Fruit fly (Drosophila melanogaster) whole organism, wandering third instar larva: ENCODE results near the gene cher.

Experiments used
- Abd-B ChIP-seq: fragments of >200 bp; optimal IDR thresholded peaks from 2 replicates; lab custom pipeline; 2017; ENCODE audit warnings: missing biosample characterization, missing genetic modification characterization
- CG9705 ChIP-seq: fragments of 200-800 bp; sonication (Bioruptor generic); optimal IDR thresholded peaks from 2 replicates; lab custom pipeline; 2018; ENCODE audit warnings: missing biosample characterization, mild to moderate bottlenecking, missing genetic modification characterization
- CrebA ChIP-seq: fragments of 200-800 bp; sonication (Bioruptor generic); optimal IDR thresholded peaks from 2 replicates; lab custom pipeline; 2016; ENCODE audit warnings: missing biosample characterization, mild to moderate bottlenecking, missing genetic modification characterization, borderline replicate concordance
- Dfd ChIP-seq: fragments of >200 bp; optimal IDR thresholded peaks from 2 replicates; lab custom pipeline; 2017; ENCODE audit warnings: missing biosample characterization, missing genetic modification characterization
- GATAd ChIP-seq: sonication (Bioruptor generic); optimal IDR thresholded peaks from 2 replicates; lab custom pipeline; 2016; ENCODE audit warnings: missing biosample characterization, missing genetic modification characterization
- HLH106 ChIP-seq: fragments of 200-800 bp; optimal IDR thresholded peaks from 3 replicates; lab custom pipeline; 2019; ENCODE audit warnings: missing biosample characterization, mild to moderate bottlenecking, missing genetic modification characterization, moderate library complexity
- Hnf4 ChIP-seq: fragments of 200-800 bp; sonication (Bioruptor generic); optimal IDR thresholded peaks from 2 replicates; lab custom pipeline; 2016; ENCODE audit warnings: missing biosample characterization, mild to moderate bottlenecking, missing genetic modification characterization
- Hr78 ChIP-seq: fragments of >200 bp; optimal IDR thresholded peaks from 2 replicates; lab custom pipeline; 2017; ENCODE audit warnings: missing biosample characterization, missing genetic modification characterization
- Hr83 ChIP-seq: fragments of 200-300 bp; sonication (Bioruptor generic); optimal IDR thresholded peaks from 2 replicates; lab custom pipeline; 2016; ENCODE audit warnings: missing biosample characterization, mild to moderate bottlenecking, missing genetic modification characterization, moderate library complexity; ENCODE audit not compliant: poor library complexity, severe bottlenecking
- Mio ChIP-seq: sonication (Bioruptor generic); optimal IDR thresholded peaks from 2 replicates; lab custom pipeline; 2016; ENCODE audit warnings: missing biosample characterization, missing genetic modification characterization
- Myc ChIP-seq: fragments of >200 bp; optimal IDR thresholded peaks from 2 replicates; lab custom pipeline; 2017
- N ChIP-seq: fragments of >200 bp; optimal IDR thresholded peaks from 2 replicates; lab custom pipeline; 2018; ENCODE audit warnings: missing biosample characterization, missing external identifiers, missing genetic modification characterization
- OdsH ChIP-seq: fragments of 200-800 bp; sonication (Bioruptor generic); optimal IDR thresholded peaks from 2 replicates; lab custom pipeline; 2016; ENCODE audit warnings: missing biosample characterization, mild to moderate bottlenecking, missing genetic modification characterization
- Rel ChIP-seq, 2 experiments: fragments of 200-800 bp; sonication (Bioruptor generic) in 1 of 2; optimal IDR thresholded peaks; 2 replicates in 1 of 2; 3 replicates in 1 of 2; lab custom pipeline; 2016 to 2019; ENCODE audit warnings: mild to moderate bottlenecking in 2 of 2, missing biosample characterization in 2 of 2, missing genetic modification characterization in 2 of 2, moderate library complexity in 1 of 2
- Sp1 ChIP-seq: fragments of 200-800 bp; sonication (Bioruptor generic); optimal IDR thresholded peaks from 3 replicates; lab custom pipeline; 2019; ENCODE audit warnings: missing biosample characterization, mild to moderate bottlenecking, missing genetic modification characterization, moderate library complexity
- Vsx2 ChIP-seq: fragments of 200-300, 225-300 bp; sonication (Bioruptor generic); optimal IDR thresholded peaks from 2 replicates; lab custom pipeline; 2018; ENCODE audit warnings: missing biosample characterization, missing genetic modification characterization; ENCODE audit not compliant: partially characterized antibody
- br ChIP-seq: fragments of 200-800 bp; sonication (Bioruptor generic); optimal IDR thresholded peaks from 2 replicates; lab custom pipeline; 2016; ENCODE audit warnings: missing biosample characterization, missing genetic modification characterization
- dl ChIP-seq, 2 experiments: fragments of 175-275, 200-275 bp in 1 of 2; fragments of 200-275 bp in 1 of 2; sonication (Bioruptor generic); optimal IDR thresholded peaks; lab custom pipeline; 2018; ENCODE audit warnings: mild to moderate bottlenecking in 2 of 2, missing biosample characterization in 2 of 2, missing genetic modification characterization in 2 of 2, moderate library complexity in 2 of 2; ENCODE audit not compliant: partially characterized antibody in 2 of 2, insufficient read depth in 1 of 2
- dmrt93B ChIP-seq: fragments of 200-800 bp; sonication (Bioruptor generic); optimal IDR thresholded peaks from 2 replicates; lab custom pipeline; 2018; ENCODE audit warnings: missing biosample characterization, mild to moderate bottlenecking, missing genetic modification characterization
- dsf ChIP-seq: sonication (Bioruptor generic); optimal IDR thresholded peaks from 2 replicates; lab custom pipeline; 2016; ENCODE audit warnings: missing biosample characterization, missing genetic modification characterization, borderline replicate concordance
- ey ChIP-seq: fragments of 200-800 bp; sonication (Bioruptor generic); optimal IDR thresholded peaks from 2 replicates; lab custom pipeline; 2016; ENCODE audit warnings: missing biosample characterization, missing genetic modification characterization
- foxo ChIP-seq, 2 experiments: fragments of 200-800 bp; sonication (Bioruptor generic); optimal IDR thresholded peaks; 2 replicates in 1 of 2; 3 replicates in 1 of 2; lab custom pipeline; 2016 to 2017; ENCODE audit warnings: missing biosample characterization in 2 of 2, missing genetic modification characterization in 2 of 2
- h ChIP-seq: fragments of 200-800 bp; sonication (Bioruptor generic); optimal IDR thresholded peaks from 3 replicates; lab custom pipeline; 2016; ENCODE audit warnings: missing biosample characterization, mild to moderate bottlenecking, missing genetic modification characterization
- jim ChIP-seq: fragments of 175-275, 200-325 bp; sonication (Bioruptor generic); optimal IDR thresholded peaks from 2 replicates; lab custom pipeline; 2016; ENCODE audit warnings: missing biosample characterization, mild to moderate bottlenecking, missing genetic modification characterization
- psq ChIP-seq: fragments of 200-800 bp; sonication (Bioruptor generic); optimal IDR thresholded peaks from 3 replicates; lab custom pipeline; 2017; ENCODE audit warnings: missing biosample characterization, mild to moderate bottlenecking, missing genetic modification characterization, moderate library complexity
- rgr ChIP-seq: fragments of 200-800 bp; sonication (Bioruptor generic); optimal IDR thresholded peaks from 3 replicates; lab custom pipeline; 2016; ENCODE audit warnings: missing biosample characterization, mild to moderate bottlenecking, missing genetic modification characterization
- sage ChIP-seq: fragments of 200-800 bp; sonication (Bioruptor generic); optimal IDR thresholded peaks from 2 replicates; lab custom pipeline; 2016; ENCODE audit warnings: missing biosample characterization, mild to moderate bottlenecking, missing genetic modification characterization
- sv ChIP-seq: fragments of 200-800 bp; sonication (Bioruptor generic); optimal IDR thresholded peaks from 3 replicates; lab custom pipeline; 2016; ENCODE audit warnings: missing biosample characterization, missing genetic modification characterization
- tai ChIP-seq: sonication (Bioruptor generic); optimal IDR thresholded peaks from 2 replicates; lab custom pipeline; 2016; ENCODE audit warnings: missing biosample characterization, missing genetic modification characterization
- usp ChIP-seq: fragments of >200 bp; optimal IDR thresholded peaks from 2 replicates; lab custom pipeline; 2017; ENCODE audit warnings: missing biosample characterization, missing genetic modification characterization
- woc ChIP-seq: sonication (Bioruptor generic); optimal IDR thresholded peaks from 2 replicates; lab custom pipeline; 2016; ENCODE audit warnings: missing biosample characterization, mild to moderate bottlenecking, missing genetic modification characterization

Gene cher

DNA sequence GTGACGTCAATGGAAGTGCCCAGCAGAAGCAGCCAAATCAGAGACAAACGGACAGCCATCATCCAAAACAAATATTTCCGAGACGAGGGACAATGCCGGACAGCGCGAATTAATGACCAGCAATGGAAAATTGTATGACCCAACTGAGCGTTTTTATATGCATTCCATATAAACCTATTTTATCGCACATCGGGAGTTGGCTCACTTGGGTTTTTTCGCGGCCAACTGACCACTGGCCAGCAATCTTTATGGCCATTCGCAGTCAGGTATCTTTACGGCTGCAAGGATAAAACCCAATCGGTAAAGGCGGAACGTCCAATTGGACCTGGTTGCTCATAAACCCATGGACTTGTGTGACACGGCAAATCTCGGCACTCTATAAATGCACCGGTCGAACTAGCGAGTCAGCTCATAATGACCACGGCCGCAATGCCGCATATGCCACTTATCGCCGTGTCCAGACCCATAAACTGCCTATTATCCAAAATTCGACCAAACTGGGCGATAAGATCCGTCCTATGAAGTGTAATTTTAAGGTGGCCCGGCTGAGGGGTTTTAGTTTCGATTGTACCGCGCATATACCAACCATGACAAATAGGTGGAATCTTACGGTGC is 7.0 kb upstream of the cher start, which contains the start of the genes CG4053 and CG31266:
Gene CG4053 (minus strand): TSS at position 101 of the 615 bp plus-strand sequence.
Gene CG31266 (plus strand): TSS at position 565 of the 615 bp plus-strand sequence.
- peak; percentile 2 for TF ChIP-seq CrebA
- no peak for TF ChIP-seq Abd-B (GFP tag; lab: Kevin White, UChicago)
- TF ChIP-seq, all 38 proteins: peak for 1

DNA sequence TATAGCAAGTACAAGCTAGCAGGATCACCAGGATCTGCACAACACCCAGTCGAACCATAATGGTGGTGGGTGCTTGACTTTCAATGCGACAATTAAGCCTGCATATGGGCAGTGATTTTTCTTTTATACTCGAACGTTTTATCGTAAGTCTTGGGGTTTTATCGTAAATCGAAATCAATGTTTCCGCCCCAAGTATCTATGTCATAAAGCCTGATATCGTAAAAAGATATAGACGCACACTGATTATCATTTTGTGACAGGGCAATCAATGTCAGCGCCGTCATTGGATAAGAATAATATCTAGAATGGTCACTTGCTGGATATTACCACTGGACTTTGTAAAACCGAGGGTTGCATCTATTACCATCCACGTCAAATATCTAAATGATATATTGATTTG is 5.1 kb upstream of the cher start, which contains the start of gene CG17475:
Gene CG17475 (minus strand): TSS at position 101 of the 400 bp plus-strand sequence.
- TF ChIP-seq usp (GFP tag; lab: Kevin White, UChicago) (no peak), h (GFP tag; lab: Kevin White, UChicago) (no peak), jim (GFP tag; lab: Kevin White, UChicago) (no peak), sv (GFP tag; lab: Kevin White, UChicago) (no peak), Hr78 (GFP tag; lab: Kevin White, UChicago) (no peak), GATAd (no peak), dl (GFP tag; optimal IDR thresholded peaks at IDR 0.05; lab: Kevin White, UChicago; ENCODE audit: insufficient read depth in 1 of 2, partially characterized antibody in 2 of 2) (no peak), dmrt93B (GFP tag; lab: Kevin White, UChicago) (no peak), Hnf4 (no peak), HLH106 (tag; lab: Kevin White, UChicago) (no peak)
- TF ChIP-seq, all 38 proteins: peak for 0

DNA sequence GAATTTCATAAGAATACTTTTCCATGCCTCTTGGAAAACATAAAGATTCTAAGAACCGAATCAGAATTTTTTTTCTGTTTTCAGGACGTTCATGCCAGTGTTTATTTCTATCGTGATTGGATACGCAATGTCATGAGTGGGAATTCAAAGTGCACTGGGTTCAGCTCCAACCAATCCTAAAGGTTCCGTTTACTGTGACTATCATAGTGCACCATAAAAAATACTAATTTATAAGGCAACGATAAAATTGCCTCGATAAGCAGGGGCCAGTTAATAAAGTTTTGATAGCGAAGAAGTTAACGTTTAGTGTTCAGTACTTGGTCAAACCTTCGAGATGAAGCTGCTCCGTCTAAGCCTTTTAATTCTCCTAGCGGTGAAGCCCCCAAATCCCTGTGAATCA is 2.7 kb upstream of the cher start, which contains the start of gene CG31265:
Gene CG31265 (plus strand): TSS at position 301 of the 400 bp plus-strand sequence.
- TF ChIP-seq Sp1 (no peak), Hr78 (GFP tag; lab: Kevin White, UChicago) (no peak), dl (GFP tag; optimal IDR thresholded peaks at IDR 0.05; lab: Kevin White, UChicago; ENCODE audit: insufficient read depth in 1 of 2, partially characterized antibody in 2 of 2) (no peak), psq (GFP tag; lab: Kevin White, UChicago) (no peak)

DNA sequence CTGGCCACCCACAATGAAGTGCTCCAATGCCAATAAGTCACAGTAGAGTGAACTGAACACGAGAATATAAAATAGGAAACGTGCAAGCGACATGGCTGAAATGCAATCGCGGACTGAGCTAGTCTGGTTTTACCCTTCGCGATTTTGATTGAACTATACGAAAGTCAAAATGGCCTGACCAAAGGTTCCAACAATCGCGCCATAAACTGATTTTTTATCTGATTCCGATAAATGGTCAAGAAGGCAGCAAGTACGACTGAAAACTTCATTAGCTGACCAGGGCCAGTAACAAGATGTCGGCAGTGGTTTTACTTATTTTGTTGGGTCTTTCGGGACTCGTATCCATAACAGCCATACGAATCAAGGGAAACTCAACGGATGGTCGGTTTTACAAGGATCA is 1.6 kb upstream of the cher start, which contains the start of the genes CG17477 and CG31269:
Gene CG17477 (minus strand): TSS at position 101 of the 400 bp plus-strand sequence.
Gene CG31269 (plus strand): TSS at position 289 of the 400 bp plus-strand sequence.
- TF ChIP-seq CrebA, result no peak
- no peak for TF ChIP-seq Mio
- no peak for TF ChIP-seq woc (GFP tag; lab: Kevin White, UChicago)
- TF ChIP-seq ey, result no peak
- no peak for TF ChIP-seq foxo (GFP tag; optimal IDR thresholded peaks at IDR 0.05; lab: Kevin White, UChicago)
- TF ChIP-seq rgr, result no peak
- TF ChIP-seq br (GFP tag; lab: Kevin White, UChicago), result no peak
- no peak for TF ChIP-seq Hr78 (GFP tag; lab: Kevin White, UChicago)
- TF ChIP-seq sv (GFP tag; lab: Kevin White, UChicago), result no peak
- TF ChIP-seq Hnf4, result no peak
- no peak for TF ChIP-seq Dfd (GFP tag; lab: Kevin White, UChicago)
- TF ChIP-seq h (GFP tag; lab: Kevin White, UChicago), result no peak
- TF ChIP-seq usp (GFP tag; lab: Kevin White, UChicago), result no peak
- no peak for TF ChIP-seq dmrt93B (GFP tag; lab: Kevin White, UChicago)

DNA sequence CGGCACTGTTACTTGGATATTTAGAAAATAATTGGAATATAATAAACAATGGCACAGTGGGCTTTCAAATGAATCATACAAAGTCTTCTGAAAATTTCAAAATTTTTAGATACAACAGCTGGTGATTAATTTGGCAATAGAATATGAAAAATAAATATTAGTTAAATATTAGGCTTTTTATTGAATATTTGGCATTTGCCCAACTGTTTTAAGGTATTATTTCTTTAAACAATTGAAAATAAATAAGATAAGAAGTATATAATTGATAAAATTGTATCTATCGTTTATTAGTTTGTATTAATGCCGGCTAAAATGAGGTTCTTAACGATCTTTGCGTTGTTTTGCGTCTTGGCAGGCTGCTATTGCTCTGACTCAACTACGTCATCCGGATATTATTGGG is 1.0 kb downstream of the cher start, which contains the start of gene CG45079:
Gene CG45079 (plus strand): TSS at position 301 of the 400 bp plus-strand sequence.
- TF ChIP-seq sage (GFP tag; lab: Kevin White, UChicago) (no peak), Dfd (GFP tag; lab: Kevin White, UChicago) (no peak), Hnf4 (no peak), Abd-B (GFP tag; lab: Kevin White, UChicago) (no peak), dmrt93B (GFP tag; lab: Kevin White, UChicago) (no peak), Myc (lab: Kevin White, UChicago) (no peak), HLH106 (tag; lab: Kevin White, UChicago) (no peak), tai (no peak)
- TF ChIP-seq, all 38 proteins: peak for 0

DNA sequence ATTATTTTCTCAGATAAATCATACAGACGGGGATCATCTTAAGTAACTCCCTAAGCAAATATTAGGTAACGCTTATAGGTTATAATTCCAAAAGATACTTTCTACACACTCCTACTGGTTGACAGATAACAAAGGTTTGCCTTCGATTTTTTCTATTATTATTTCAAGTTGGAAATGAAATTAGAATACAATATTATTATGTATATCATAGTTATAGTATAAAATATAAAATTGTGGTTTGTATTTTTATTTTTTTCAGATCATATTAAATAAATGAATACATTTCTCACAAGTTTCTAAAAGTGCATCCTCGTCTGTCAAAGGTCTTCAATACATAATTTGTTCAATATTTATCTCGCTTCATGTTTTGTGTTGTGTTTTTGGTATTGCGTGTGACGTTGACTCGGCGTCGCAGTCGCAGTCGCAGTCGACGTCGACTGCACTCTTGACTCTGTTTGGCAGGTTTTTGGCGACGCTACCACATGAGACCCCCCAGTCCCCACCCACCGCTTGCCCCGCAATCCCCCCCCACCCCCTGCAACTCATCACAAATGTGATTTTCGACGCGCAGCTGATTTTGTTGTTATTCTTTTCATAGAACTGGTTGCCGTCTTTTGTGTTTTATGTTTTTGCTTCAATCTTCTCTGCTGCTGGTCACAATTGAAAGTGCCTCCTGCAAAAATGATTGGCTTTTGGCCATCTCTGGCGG is 2.2 kb downstream of the cher start:
- no peak for TF ChIP-seq dsf (GFP tag; lab: Kevin White, UChicago)
- TF ChIP-seq HLH106 (tag; lab: Kevin White, UChicago), result peak; percentile 86
- TF ChIP-seq usp (GFP tag; lab: Kevin White, UChicago), result no peak
- TF ChIP-seq Sp1, result peak; percentile 80
- TF ChIP-seq CG9705 (GFP tag; lab: Kevin White, UChicago), result no peak
- TF ChIP-seq Hr83, result no peak
- TF ChIP-seq ey, result peak; percentile 27
- no peak for TF ChIP-seq jim (GFP tag; lab: Kevin White, UChicago)
- no peak for TF ChIP-seq Vsx2 (GFP tag; lab: Kevin White, UChicago)
- TF ChIP-seq foxo (GFP tag; optimal IDR thresholded peaks at IDR 0.05; lab: Kevin White, UChicago), result peak in 1 of 2 experiments; percentile 78
- TF ChIP-seq CrebA, result no peak
- peak; percentile 61 for TF ChIP-seq OdsH (GFP tag; lab: Kevin White, UChicago)
- TF ChIP-seq Myc (lab: Kevin White, UChicago), result no peak
- no peak for TF ChIP-seq Abd-B (GFP tag; lab: Kevin White, UChicago)
- TF ChIP-seq br (GFP tag; lab: Kevin White, UChicago), result no peak
- TF ChIP-seq dl (GFP tag; optimal IDR thresholded peaks at IDR 0.05; lab: Kevin White, UChicago; ENCODE audit: insufficient read depth in 1 of 2, partially characterized antibody in 2 of 2), result no peak
- peak; percentile 53 for TF ChIP-seq rgr
- TF ChIP-seq Hr78 (GFP tag; lab: Kevin White, UChicago), result no peak
- TF ChIP-seq Rel (GFP tag; optimal IDR thresholded peaks at IDR 0.05; lab: Kevin White, UChicago), result no peak
- peak; percentile 24 for TF ChIP-seq Rel (tag; optimal IDR thresholded peaks at IDR 0.05; lab: Kevin White, UChicago)
- TF ChIP-seq Mio, result no peak
- peak; percentile 26 for TF ChIP-seq h (GFP tag; lab: Kevin White, UChicago)
- no peak for TF ChIP-seq tai
- no peak for TF ChIP-seq N (GFP tag; lab: Kevin White, UChicago)
- no peak for TF ChIP-seq sv (GFP tag; lab: Kevin White, UChicago)
